Fruit fly (Drosophila melanogaster): ENCODE results near the gene CecC.

CecC gene

DNA sequence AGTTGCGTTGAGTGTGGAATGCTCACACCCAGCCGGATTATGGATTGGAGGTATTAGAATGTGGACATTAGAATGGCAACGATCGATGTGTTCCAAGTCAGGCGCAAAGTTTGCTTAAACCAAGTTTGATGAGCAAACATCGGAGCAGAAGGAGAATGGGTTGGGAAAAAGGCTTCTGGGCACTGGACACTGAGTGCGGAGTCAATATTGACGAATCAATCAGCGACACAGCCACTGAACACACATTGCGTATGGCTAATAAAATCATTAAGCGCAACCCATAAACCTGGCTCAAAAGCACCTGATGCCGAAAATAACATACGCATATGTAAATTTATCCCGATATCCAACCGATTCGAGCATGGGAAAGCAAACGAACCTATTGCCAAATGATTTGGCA lies 22.5 kb upstream of the CecC start:
- TF ChIP-seq CG11093 (GFP tag; IDR thresholded peaks at IDR 0.05) (no peak), HHEX (GFP tag; optimal IDR thresholded peaks at IDR 0.05) (peak; percentile 15), mirr (GFP tag; optimal IDR thresholded peaks at IDR 0.05) (peak; percentile 25), lab (GFP tag; optimal IDR thresholded peaks at IDR 0.05) (peak; percentile 31), CG12769 (tag; optimal IDR thresholded peaks at IDR 0.05) (peak; percentile 15), CG12071 (GFP tag; optimal IDR thresholded peaks at IDR 0.05) (peak; percentile 36), CG15011 (GFP tag; optimal IDR thresholded peaks at IDR 0.05) (no peak), ATbp (GFP tag; optimal IDR thresholded peaks at IDR 0.05) (peak; percentile 38), Med (GFP tag) (peak; percentile 82), CG2120 (GFP tag; optimal IDR thresholded peaks at IDR 0.05) (no peak), CG14014 (GFP tag; IDR thresholded peaks at IDR 0.05) (peak; percentile 22; the same call in 1 of the 2 replicates), CG10209 (GFP tag; optimal IDR thresholded peaks at IDR 0.05) (peak; percentile 0), gem (tag; optimal IDR thresholded peaks at IDR 0.05) (no peak), sens (GFP tag) (peak; percentile 55), CG8290 (GFP tag; optimal IDR thresholded peaks at IDR 0.05) (no peak), CG8290 (tag; optimal IDR thresholded peaks at IDR 0.05) (peak in 1 of 2 experiments; percentile 50), NC2α (GFP tag; optimal IDR thresholded peaks at IDR 0.05) (no peak), vfl (GFP tag; optimal IDR thresholded peaks at IDR 0.05) (no peak), TFAM (GFP tag; optimal IDR thresholded peaks at IDR 0.05) (no peak), CG15514 (GFP tag; optimal IDR thresholded peaks at IDR 0.05) (peak; percentile 1), CG17612 (GFP tag; IDR thresholded peaks at IDR 0.05) (0 out of 2 replicates have a peak, but pooled peaks have one; percentile 24), CG34376 (GFP tag; optimal IDR thresholded peaks at IDR 0.05) (no peak), CG11085 (GFP tag; IDR thresholded peaks at IDR 0.05) (no peak), stc (GFP tag; IDR thresholded peaks at IDR 0.05) (peak; percentile 22; the same call in 1 of the 2 replicates), Mad (GFP tag; optimal IDR thresholded peaks at IDR 0.05) (no peak), sob (GFP tag; IDR thresholded peaks at IDR 0.05) (peak; percentile 35; the same call in 1 of the 2 replicates), Gsc (GFP tag; IDR thresholded peaks at IDR 0.05) (no peak), fu2 (GFP tag; optimal IDR thresholded peaks at IDR 0.05) (no peak), caup (GFP tag; optimal IDR thresholded peaks at IDR 0.05; ENCODE audit: severe bottlenecking) (peak; percentile 6), CG5953 (GFP tag; IDR thresholded peaks at IDR 0.05) (peak; percentile 20; the same call in 1 of the 2 replicates), ken (GFP tag; IDR thresholded peaks at IDR 0.05) (no peak), ci (GFP tag; IDR thresholded peaks at IDR 0.05) (peak; percentile 48; the same call in 2 of the 3 replicates), otp (GFP tag; IDR thresholded peaks at IDR 0.05) (0 out of 3 replicates have a peak, but pooled peaks have one; percentile 22), wek (GFP tag; optimal IDR thresholded peaks at IDR 0.05) (peak; percentile 42), CG32767 (GFP tag; IDR thresholded peaks at IDR 0.05) (peak; percentile 13; the same call in 1 of the 2 replicates), CG1832 (GFP tag; optimal IDR thresholded peaks at IDR 0.05) (no peak)

- TF ChIP-seq Lpt (GFP tag; optimal IDR thresholded peaks at IDR 0.05), result no peak
- TF ChIP-seq CG10543 (GFP tag; optimal IDR thresholded peaks at IDR 0.05), result peak; percentile 67
- TF ChIP-seq bowl (GFP tag; IDR thresholded peaks at IDR 0.05), result no peak
- peak; percentile 45; the same call in 1 of the 2 replicates for TF ChIP-seq seq (GFP tag; IDR thresholded peaks at IDR 0.05)
- peak; percentile 76 for TF ChIP-seq lab (GFP tag; optimal IDR thresholded peaks at IDR 0.05)
- TF ChIP-seq CG2129 (GFP tag; IDR thresholded peaks at IDR 0.05; ENCODE audit: partially characterized antibody), result no peak
- TF ChIP-seq CG1647 (GFP tag; optimal IDR thresholded peaks at IDR 0.05), result no peak
- TF ChIP-seq Opbp (GFP tag; IDR thresholded peaks at IDR 0.05; ENCODE audit: partially characterized antibody), result no peak
- TF ChIP-seq gem (tag; optimal IDR thresholded peaks at IDR 0.05), result peak; percentile 38
- TF ChIP-seq hbn (GFP tag; IDR thresholded peaks at IDR 0.05; ENCODE audit: partially characterized antibody), result no peak
- TF ChIP-seq CG14014 (GFP tag; IDR thresholded peaks at IDR 0.05), result no peak
- TF ChIP-seq CG10366 (GFP tag; IDR thresholded peaks at IDR 0.05), result peak; percentile 36; the same call in 1 of the 2 replicates
- TF ChIP-seq Nf-YC (tag; optimal IDR thresholded peaks at IDR 0.05), result peak; percentile 53
- TF ChIP-seq Hey (tag; optimal IDR thresholded peaks at IDR 0.05), result peak; percentile 99
- TF ChIP-seq chm (GFP tag; IDR thresholded peaks at IDR 0.05), result peak; percentile 80; the same call in 1 of the 2 replicates
- 0 out of 2 replicates have a peak, but pooled peaks have one; percentile 23 for TF ChIP-seq CG11085 (GFP tag; IDR thresholded peaks at IDR 0.05)
- TF ChIP-seq CG12942 (GFP tag; optimal IDR thresholded peaks at IDR 0.05), result peak; percentile 24
- no peak for TF ChIP-seq Oli (tag; optimal IDR thresholded peaks at IDR 0.05)
- no peak for TF ChIP-seq GATAe (GFP tag; conservative IDR thresholded peaks at IDR 0.05)
- peak; percentile 28; the same call in 1 of the 2 replicates for TF ChIP-seq Dref (GFP tag; IDR thresholded peaks at IDR 0.05)
Measured at dm6 chr3R:30195606-30196049, 20.7 kb upstream of the CecC start.

Data from whole organism, embryonic.